Worm (Caenorhabditis elegans) whole organism, mixed stage, embryonic: Measurements from ENCODE around the gene Y17G9B.2.

ENCODE experiments used
- ces-1 ChIP-seq: fragments of 150-350 bp; optimal IDR thresholded peaks from 2 replicates; lab custom pipeline; 2014; ENCODE audit warnings: missing biosample characterization, missing genetic modification reagents, missing genetic modification characterization
- elt-3 ChIP-seq: fragments of 150-350 bp; optimal IDR thresholded peaks from 2 replicates; lab custom pipeline; 2014; ENCODE audit warnings: missing biosample characterization, missing genetic modification characterization
- nhr-237 ChIP-seq: fragments of 150-350 bp; optimal IDR thresholded peaks from 2 replicates; lab custom pipeline; 2014; ENCODE audit warnings: missing biosample characterization, missing genetic modification characterization
- nhr-28 ChIP-seq: fragments of 150-350 bp; optimal IDR thresholded peaks from 2 replicates; lab custom pipeline; 2014; ENCODE audit warnings: missing biosample characterization, missing genetic modification characterization
- nhr-76 ChIP-seq: sonication (generic microtip); optimal IDR thresholded peaks from 2 replicates; lab custom pipeline; 2017; ENCODE audit warnings: missing biosample characterization, missing genetic modification characterization
- snpc-4 ChIP-seq: fragments of 150-350 bp; optimal IDR thresholded peaks from 2 replicates; lab custom pipeline; 2014; ENCODE audit warnings: missing biosample characterization, missing genetic modification characterization
- ztf-11 ChIP-seq: fragments of 150-350 bp; optimal IDR thresholded peaks from 2 replicates; lab custom pipeline; 2014; ENCODE audit warnings: missing biosample characterization, missing genetic modification characterization

- TF ChIP-seq nhr-28 (tag; lab: Kevin White, UChicago): no peak
- TF ChIP-seq ztf-11 (tag; lab: Kevin White, UChicago): no peak
- TF ChIP-seq elt-3 (tag; lab: Kevin White, UChicago): no peak
- TF ChIP-seq nhr-76 (tag; lab: Kevin White, UChicago): no peak
- TF ChIP-seq snpc-4 (tag; lab: Kevin White, UChicago): no peak
- TF ChIP-seq ces-1: no peak
- no peak for TF ChIP-seq nhr-237
Measured at ce11 chrIV:4760378-4761084, 3.4 kb upstream of the Y17G9B.2 start, which contains the start of the genes memi-1 and cyp-31A3.
